Worm (Caenorhabditis elegans) whole organism, L4/young adult: ENCODE measurements around the gene C49G7.13.

Experiments
- W03F9.2 ChIP-seq: fragments of 150-350 bp; optimal IDR thresholded peaks from 2 replicates; lab custom pipeline; 2014; ENCODE audit warnings: missing biosample characterization, missing genetic modification characterization
- dao-5 ChIP-seq: sonication (generic microtip); optimal IDR thresholded peaks from 2 replicates; lab custom pipeline; 2016; ENCODE audit warnings: missing genotype, missing genetic modification characterization, moderate library complexity, missing compliant biosample characterization

DNA sequence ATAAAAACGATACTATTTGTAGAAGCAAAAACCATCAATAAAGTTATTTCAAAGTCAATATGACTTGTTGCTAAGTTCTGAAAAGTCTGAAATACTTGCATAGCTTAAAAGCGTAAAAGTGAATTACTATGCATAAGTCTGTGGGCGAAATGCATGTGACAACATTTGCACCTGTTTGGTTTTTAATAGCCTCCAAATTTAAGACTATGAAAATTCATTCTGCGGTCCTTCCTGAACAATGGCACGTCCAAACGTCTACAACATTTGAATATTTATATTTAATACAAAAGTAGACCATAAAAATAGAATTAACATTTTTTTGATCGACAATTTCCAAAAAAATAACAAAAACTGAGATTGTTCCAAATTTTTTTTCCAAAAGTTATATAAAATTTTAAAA is 14.1 kb upstream of the C49G7.13 start, which contains the start of gene K09D9.14:
- TF ChIP-seq W03F9.2 (tag; lab: Kevin White, UChicago) (no peak), dao-5 (tag; lab: Kevin White, UChicago) (no peak)
